Worm (Caenorhabditis elegans) whole organism, late embryonic: ENCODE results near the gene F47B8.18.

Experiments
- fkh-10 ChIP-seq: fragments of 150-350 bp; optimal IDR thresholded peaks from 2 replicates; lab custom pipeline; 2014; ENCODE audit warnings: missing biosample characterization, missing genetic modification reagents, missing genetic modification characterization
- hlh-13 ChIP-seq: fragments of 200-800 bp; sonication (Bioruptor generic); optimal IDR thresholded peaks from 2 replicates; lab custom pipeline; 2018; ENCODE audit warnings: mild to moderate bottlenecking, missing genetic modification characterization, missing compliant biosample characterization
- nhr-11 ChIP-seq: fragments of 150-350 bp; optimal IDR thresholded peaks from 2 replicates; lab custom pipeline; 2014; ENCODE audit warnings: missing biosample characterization, missing genetic modification characterization
- nhr-232 ChIP-seq: sonication (generic microtip); optimal IDR thresholded peaks from 2 replicates; lab custom pipeline; 2016; ENCODE audit warnings: missing genetic modification characterization, missing compliant biosample characterization
- unc-86 ChIP-seq: sonication (generic microtip); optimal IDR thresholded peaks from 2 replicates; lab custom pipeline; 2016; ENCODE audit warnings: missing genetic modification characterization, missing compliant biosample characterization

DNA sequence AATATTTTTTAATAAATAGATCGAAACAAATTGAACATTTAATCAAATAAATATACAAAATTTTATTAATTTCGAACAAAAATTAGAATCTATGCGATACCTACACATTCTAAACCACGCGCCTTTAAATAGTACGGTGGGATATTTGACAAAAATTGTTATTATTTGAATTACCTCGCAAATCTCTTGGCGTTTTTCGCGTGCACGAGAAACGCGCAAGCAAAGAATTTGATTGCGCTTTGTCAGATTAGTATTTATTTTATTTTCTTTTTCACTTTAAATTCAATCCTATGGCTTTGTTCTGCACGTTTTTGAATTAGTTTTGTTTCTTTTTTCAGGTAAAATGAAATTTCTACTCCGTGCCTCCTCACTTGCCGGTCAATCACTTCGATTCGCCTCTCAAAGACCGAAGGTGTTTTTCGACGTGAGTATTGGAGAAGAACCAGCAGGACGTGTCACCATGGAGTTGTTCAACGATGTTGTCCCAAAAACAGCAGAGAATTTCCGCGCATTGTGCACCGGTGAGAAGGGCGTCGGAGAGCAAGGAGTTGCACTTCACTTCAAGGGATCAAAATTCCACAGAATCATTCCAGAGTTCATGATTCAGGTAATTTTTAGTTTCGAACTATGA, 30.6 kb upstream of the F47B8.18 start, which contains the start of gene cyn-1:
- TF ChIP-seq unc-86 (tag; lab: Kevin White, UChicago) (no peak), fkh-10 (no peak), hlh-13 (GFP tag; lab: Kevin White, UChicago) (no peak), nhr-11 (tag; lab: Kevin White, UChicago) (no peak), nhr-232 (no peak)
